Fruit fly (Drosophila melanogaster): Measurements from ENCODE around the gene CG42367.
A peak's percentile ranks its signal among the peaks of the same experiment; 100 is the strongest.

Gene CG42367

DNA sequence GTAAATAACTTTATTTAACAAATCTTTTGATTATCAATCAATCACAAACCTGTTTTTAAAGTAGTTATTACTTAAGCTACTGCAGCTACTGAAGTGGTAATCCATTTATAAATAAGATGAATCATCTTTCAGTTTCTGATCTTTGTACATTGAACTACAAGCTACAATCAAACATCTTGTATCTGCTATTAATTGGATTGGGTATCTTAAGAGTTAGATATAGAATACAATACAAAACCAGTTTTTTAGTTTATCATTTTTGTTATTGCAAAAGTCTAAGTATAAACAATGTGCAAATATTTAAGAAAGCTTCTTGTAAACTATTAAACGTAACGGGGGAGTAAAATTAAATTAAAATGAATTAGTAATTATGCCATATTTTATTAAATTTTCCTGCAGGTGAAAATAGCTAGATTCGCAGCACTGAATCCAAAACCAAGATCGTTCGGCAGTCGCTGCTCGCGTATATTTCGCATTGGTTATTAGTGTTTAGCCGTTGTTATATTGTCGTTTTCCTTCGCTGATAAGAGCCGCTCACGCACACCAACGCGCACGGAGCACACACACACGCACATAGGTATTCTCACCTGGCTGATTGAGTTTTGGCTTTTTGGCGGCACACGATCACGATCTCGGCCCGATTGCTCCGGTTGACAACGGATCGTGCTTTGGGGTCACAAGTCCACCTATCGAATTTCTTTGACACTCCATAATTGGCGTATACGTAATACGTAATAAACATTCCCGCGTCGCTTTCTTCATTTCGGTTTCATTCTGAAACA is 17.5 kb downstream of the CG42367 start:
- TF ChIP-seq CG3847 (GFP tag; IDR thresholded peaks at IDR 0.05) (no peak), danr (GFP tag; IDR thresholded peaks at IDR 0.05) (no peak), knrl (GFP tag; IDR thresholded peaks at IDR 0.05; ENCODE audit: partially characterized antibody) (no peak), CG12769 (tag; optimal IDR thresholded peaks at IDR 0.05) (peak; percentile 75), CG6689 (GFP tag; IDR thresholded peaks at IDR 0.05) (no peak), wor (GFP tag; IDR thresholded peaks at IDR 0.05) (no peak), wdn (GFP tag; IDR thresholded peaks at IDR 0.05) (no peak), kni (GFP tag; optimal IDR thresholded peaks at IDR 0.05) (no peak), Dp (GFP tag; optimal IDR thresholded peaks at IDR 0.05) (no peak), HLH54F (GFP tag; optimal IDR thresholded peaks at IDR 0.05) (no peak), jumu (GFP tag; optimal IDR thresholded peaks at IDR 0.05) (no peak), Dll (GFP tag; IDR thresholded peaks at IDR 0.05; ENCODE audit: partially characterized antibody) (no peak), CG3995 (GFP tag; optimal IDR thresholded peaks at IDR 0.05) (peak; percentile 13), tx (GFP tag; optimal IDR thresholded peaks at IDR 0.05) (no peak), CG7786 (GFP tag; optimal IDR thresholded peaks at IDR 0.05) (no peak), salm (tag; optimal IDR thresholded peaks at IDR 0.05) (no peak), Max (GFP tag; optimal IDR thresholded peaks at IDR 0.05) (no peak), crp (GFP tag; optimal IDR thresholded peaks at IDR 0.05) (no peak), CG4404 (GFP tag; IDR thresholded peaks at IDR 0.05) (no peak), CG4617 (GFP tag; optimal IDR thresholded peaks at IDR 0.05; ENCODE audit: borderline replicate concordance) (no peak), nerfin-2 (GFP tag; IDR thresholded peaks at IDR 0.05; ENCODE audit: partially characterized antibody) (no peak), CG4328 (GFP tag; optimal IDR thresholded peaks at IDR 0.05) (no peak), Ravus (GFP tag; IDR thresholded peaks at IDR 0.05) (no peak), Trl (optimal IDR thresholded peaks at IDR 0.05) (no peak), Trl (GFP tag; optimal IDR thresholded peaks at IDR 0.05) (no peak), CG30431 (GFP tag; optimal IDR thresholded peaks at IDR 0.05) (no peak), NFAT (GFP tag; IDR thresholded peaks at IDR 0.05) (no peak), CG1792 (GFP tag; optimal IDR thresholded peaks at IDR 0.05) (no peak), Bgb (GFP tag; IDR thresholded peaks at IDR 0.05; ENCODE audit: partially characterized antibody) (no peak), lab (GFP tag; optimal IDR thresholded peaks at IDR 0.05) (peak; percentile 19), Hr3 (GFP tag; optimal IDR thresholded peaks at IDR 0.05) (no peak), al (GFP tag; IDR thresholded peaks at IDR 0.05) (no peak), CG18262 (tag; optimal IDR thresholded peaks at IDR 0.05) (peak; percentile 6), CG9437 (GFP tag; optimal IDR thresholded peaks at IDR 0.05) (peak; percentile 67), CG14860 (GFP tag; IDR thresholded peaks at IDR 0.05; ENCODE audit: partially characterized antibody) (no peak), Kr (GFP tag; optimal IDR thresholded peaks at IDR 0.05) (no peak), nmo (GFP tag; optimal IDR thresholded peaks at IDR 0.05) (peak; percentile 3), CG7556 (GFP tag; optimal IDR thresholded peaks at IDR 0.05) (peak; percentile 12), Ets97D (GFP tag; optimal IDR thresholded peaks at IDR 0.05) (no peak), BtbVII (GFP tag; optimal IDR thresholded peaks at IDR 0.05) (no peak), cg (GFP tag; optimal IDR thresholded peaks at IDR 0.05) (peak; percentile 68), Med (GFP tag) (peak; percentile 56), Eip74EF (GFP tag; optimal IDR thresholded peaks at IDR 0.05) (no peak), CG11085 (GFP tag; IDR thresholded peaks at IDR 0.05) (no peak), pb (GFP tag; optimal IDR thresholded peaks at IDR 0.05) (no peak), CG9876 (GFP tag; optimal IDR thresholded peaks at IDR 0.05) (no peak), lilli (GFP tag; optimal IDR thresholded peaks at IDR 0.05) (no peak), CG2199 (GFP tag; IDR thresholded peaks at IDR 0.05) (peak; percentile 75; the same call in 1 of the 3 replicates), Deaf1 (tag; optimal IDR thresholded peaks at IDR 0.05) (peak; percentile 86), CG8478 (optimal IDR thresholded peaks at IDR 0.05) (no peak)

Data from whole organism, embryonic.